Worm (Caenorhabditis elegans): ENCODE measurements around the gene dyci-1.

The dyci-1 gene

ce11 chrIV:6785873-6786272 is 801 bp upstream of the dyci-1 start (continued):
- TF ChIP-seq lsy-2 (tag; optimal IDR thresholded peaks at IDR 0.05) (peak in 1 of 2 experiments; percentile 76), duxl-1 (tag; optimal IDR thresholded peaks at IDR 0.05; ENCODE audit: poor library complexity) (no peak), dve-1 (tag; optimal IDR thresholded peaks at IDR 0.05; ENCODE audit: insufficient read depth) (peak; percentile 84), arid-1 (GFP tag; conservative IDR thresholded peaks at IDR 0.05) (peak; percentile 49; the same call in 1 of the 2 replicates), nhr-10 (tag; optimal IDR thresholded peaks at IDR 0.05) (no peak), ctbp-1 (GFP tag; IDR thresholded peaks at IDR 0.05) (peak; percentile 47; the same call in 1 of the 2 replicates), unc-62 (GFP tag; optimal IDR thresholded peaks at IDR 0.05 in 1 of 2) (no peak), unc-62 (tag; optimal IDR thresholded peaks at IDR 0.05) (no peak), ceh-32 (tag; optimal IDR thresholded peaks at IDR 0.05; ENCODE audit: poor library complexity) (no peak), ceh-62 (tag; optimal IDR thresholded peaks at IDR 0.05) (no peak), tra-1 (GFP tag; IDR thresholded peaks at IDR 0.05) (peak; percentile 57; the same call in 1 of the 2 replicates), T26A8.4 (GFP tag; IDR thresholded peaks at IDR 0.05) (peak; percentile 59), Y5F2A.4 (GFP tag; optimal IDR thresholded peaks at IDR 0.05) (no peak), pqm-1 (tag; optimal IDR thresholded peaks at IDR 0.05) (peak; percentile 5), F26F4.8 (GFP tag; conservative IDR thresholded peaks at IDR 0.05) (no peak), ces-1 (GFP tag; optimal IDR thresholded peaks at IDR 0.05) (no peak), fos-1 (tag; optimal IDR thresholded peaks at IDR 0.05) (no peak), nhr-48 (tag; optimal IDR thresholded peaks at IDR 0.05) (peak; percentile 49), lin-1 (GFP tag; IDR thresholded peaks at IDR 0.05) (peak; percentile 78; the same call in 1 of the 2 replicates), lin-39 (tag; optimal IDR thresholded peaks at IDR 0.05) (no peak), zip-2 (tag; optimal IDR thresholded peaks at IDR 0.05) (no peak), spr-3 (GFP tag; optimal IDR thresholded peaks at IDR 0.05) (no peak), zfp-2 (tag; optimal IDR thresholded peaks at IDR 0.05) (no peak), ceh-82 (tag; optimal IDR thresholded peaks at IDR 0.05) (no peak), nhr-76 (tag; optimal IDR thresholded peaks at IDR 0.05) (no peak), php-3 (GFP tag; IDR thresholded peaks at IDR 0.05) (no peak), hlh-11 (tag; optimal IDR thresholded peaks at IDR 0.05) (peak; percentile 90), hif-1 (tag; optimal IDR thresholded peaks at IDR 0.05) (peak in 1 of 2 experiments; percentile 49), pha-4 (GFP tag; IDR thresholded peaks at IDR 0.05) (peak; percentile 64), pha-4 (tag; optimal IDR thresholded peaks at IDR 0.05) (peak; percentile 62), Y75B8A.6 (GFP tag; IDR thresholded peaks at IDR 0.05) (no peak), madf-5 (GFP tag; IDR thresholded peaks at IDR 0.05) (no peak), egl-27 (tag; optimal IDR thresholded peaks at IDR 0.05) (no peak), nhr-42 (GFP tag; IDR thresholded peaks at IDR 0.05) (no peak), D1046.2 (GFP tag; IDR thresholded peaks at IDR 0.05) (no peak), nhr-11 (tag; optimal IDR thresholded peaks at IDR 0.05) (no peak), madf-9 (GFP tag; conservative IDR thresholded peaks at IDR 0.05) (no peak), sdz-12 (GFP tag; optimal IDR thresholded peaks at IDR 0.05) (no peak), lin-13 (GFP tag; optimal IDR thresholded peaks at IDR 0.05) (peak; percentile 37), fkh-10 (GFP tag; optimal IDR thresholded peaks at IDR 0.05) (no peak), F44E2.7 (GFP tag; IDR thresholded peaks at IDR 0.05) (no peak), daf-19 (GFP tag; conservative IDR thresholded peaks at IDR 0.05) (no peak), mxl-2 (GFP tag; conservative IDR thresholded peaks at IDR 0.05) (no peak), nhr-25 (tag; optimal IDR thresholded peaks at IDR 0.05; ENCODE audit: borderline replicate concordance, insufficient read depth) (peak; percentile 22), skn-1 (tag; optimal IDR thresholded peaks at IDR 0.05) (no peak), dpl-1 (GFP tag; optimal IDR thresholded peaks at IDR 0.05) (peak; percentile 49), snpc-4 (tag; optimal IDR thresholded peaks at IDR 0.05) (no peak), ZK546.5 (tag; optimal IDR thresholded peaks at IDR 0.05) (no peak)

Data from whole organism, L4 larva.